Worm (Caenorhabditis elegans): ENCODE data around the gene ani-3.

DNA sequence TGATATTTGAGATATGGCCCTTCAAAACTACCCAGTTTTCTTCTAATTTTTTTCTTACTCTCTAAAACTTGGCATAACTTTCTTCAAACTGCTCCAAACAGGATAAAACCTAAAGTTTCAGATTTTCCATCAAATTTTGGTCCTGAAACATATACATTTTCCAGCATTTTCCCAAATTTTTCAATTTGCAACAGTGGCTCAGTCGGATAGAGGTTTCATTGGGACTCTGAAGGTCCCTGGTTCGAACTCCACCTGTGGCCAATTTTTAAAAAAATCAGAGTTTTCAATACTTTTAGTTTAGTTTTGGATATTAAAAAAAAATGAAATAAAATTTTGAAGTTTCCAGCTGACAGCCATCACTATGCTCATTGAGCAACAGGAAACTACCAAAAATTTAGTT is 29.8 kb upstream of the ani-3 start:
- TF ChIP-seq ztf-29 (GFP tag; IDR thresholded peaks at IDR 0.05) (no peak), cog-1 (tag; optimal IDR thresholded peaks at IDR 0.05) (no peak), ref-1 (GFP tag; conservative IDR thresholded peaks at IDR 0.05) (no peak), flt-1 (GFP tag; IDR thresholded peaks at IDR 0.05) (no peak), med-1 (GFP tag; optimal IDR thresholded peaks at IDR 0.05; ENCODE audit: insufficient read depth) (no peak), ztf-23 (GFP tag; IDR thresholded peaks at IDR 0.05) (no peak), tab-1 (GFP tag; IDR thresholded peaks at IDR 0.05) (no peak), klf-2 (GFP tag; conservative IDR thresholded peaks at IDR 0.05) (no peak)

Measured in whole organism, midembryonic.